Worm (Caenorhabditis elegans): ENCODE data around the gene atg-16.1.

The atg-16.1 gene

DNA sequence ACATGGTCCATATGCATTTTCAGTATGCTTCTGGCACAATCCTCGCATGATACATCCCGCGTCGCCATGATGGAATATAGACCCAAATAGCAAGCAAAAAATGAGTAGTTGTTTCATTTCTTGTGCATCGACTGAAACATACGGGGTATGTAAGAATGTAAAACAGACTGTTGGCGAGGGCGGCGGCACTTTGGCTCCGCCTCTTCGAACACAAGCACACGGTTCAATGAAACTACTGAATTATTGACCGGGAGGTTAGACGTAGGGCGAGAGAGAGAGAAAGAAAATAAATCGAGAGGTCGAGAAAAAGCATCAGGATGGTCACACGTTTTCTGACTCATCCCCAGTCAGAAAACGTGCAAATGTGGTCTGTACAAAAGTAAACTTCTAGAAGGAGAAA is 17.7 kb upstream of the atg-16.1 start (continued):
- no peak for TF ChIP-seq mes-2 (tag; optimal IDR thresholded peaks at IDR 0.05; ENCODE audit: poor library complexity, severe bottlenecking)
- no peak for TF ChIP-seq daf-16 (GFP tag; optimal IDR thresholded peaks at IDR 0.05)
- TF ChIP-seq daf-16 (tag; optimal IDR thresholded peaks at IDR 0.05): no peak
- no peak for TF ChIP-seq pqm-1 (tag; optimal IDR thresholded peaks at IDR 0.05)
- no peak for TF ChIP-seq nhr-237 (tag; optimal IDR thresholded peaks at IDR 0.05)
- peak; percentile 90 for TF ChIP-seq aha-1 (tag)

DNA sequence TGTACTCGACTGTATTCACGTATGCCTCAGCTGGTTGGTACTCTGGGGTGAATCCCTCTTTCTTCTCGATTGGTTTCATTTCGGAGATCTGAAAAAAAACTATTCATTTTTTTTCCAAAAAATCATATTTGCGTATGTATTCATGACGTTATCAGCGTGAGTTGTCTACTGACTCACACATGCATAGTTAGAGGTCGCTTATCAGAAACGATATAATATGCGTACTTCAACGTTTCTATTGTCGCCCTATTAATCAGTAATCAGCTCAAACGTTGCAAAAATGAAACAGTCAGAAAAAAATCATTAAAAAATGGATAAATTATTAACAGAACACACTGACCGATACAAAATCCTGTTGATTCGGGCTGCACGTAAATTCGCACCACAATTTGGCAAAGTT is 16.2 kb upstream of the atg-16.1 start:
- peak; percentile 60 for TF ChIP-seq dmd-6 (GFP tag; IDR thresholded peaks at IDR 0.05)
- peak; percentile 33 for TF ChIP-seq hlh-11 (tag; optimal IDR thresholded peaks at IDR 0.05)
- TF ChIP-seq fos-1 (tag; optimal IDR thresholded peaks at IDR 0.05): no peak
- peak; percentile 41 for TF ChIP-seq nhr-28 (tag; optimal IDR thresholded peaks at IDR 0.05)
- peak; percentile 45 for TF ChIP-seq dve-1 (tag; optimal IDR thresholded peaks at IDR 0.05; ENCODE audit: insufficient read depth)
- TF ChIP-seq nhr-10 (tag; optimal IDR thresholded peaks at IDR 0.05): no peak
- TF ChIP-seq nhr-6 (tag; optimal IDR thresholded peaks at IDR 0.05): no peak
- no peak for TF ChIP-seq mdt-29 (GFP tag; IDR thresholded peaks at IDR 0.05)
- TF ChIP-seq nhr-77 (tag; optimal IDR thresholded peaks at IDR 0.05): peak; percentile 22
- TF ChIP-seq pqm-1 (tag; optimal IDR thresholded peaks at IDR 0.05): peak; percentile 83
- TF ChIP-seq daf-16 (GFP tag; optimal IDR thresholded peaks at IDR 0.05): no peak
- peak; percentile 38 for TF ChIP-seq daf-16 (tag; optimal IDR thresholded peaks at IDR 0.05)
- no peak for TF ChIP-seq F37D6.2 (tag; optimal IDR thresholded peaks at IDR 0.05)
- peak; percentile 30 for TF ChIP-seq mxl-3 (GFP tag; optimal IDR thresholded peaks at IDR 0.05)

DNA sequence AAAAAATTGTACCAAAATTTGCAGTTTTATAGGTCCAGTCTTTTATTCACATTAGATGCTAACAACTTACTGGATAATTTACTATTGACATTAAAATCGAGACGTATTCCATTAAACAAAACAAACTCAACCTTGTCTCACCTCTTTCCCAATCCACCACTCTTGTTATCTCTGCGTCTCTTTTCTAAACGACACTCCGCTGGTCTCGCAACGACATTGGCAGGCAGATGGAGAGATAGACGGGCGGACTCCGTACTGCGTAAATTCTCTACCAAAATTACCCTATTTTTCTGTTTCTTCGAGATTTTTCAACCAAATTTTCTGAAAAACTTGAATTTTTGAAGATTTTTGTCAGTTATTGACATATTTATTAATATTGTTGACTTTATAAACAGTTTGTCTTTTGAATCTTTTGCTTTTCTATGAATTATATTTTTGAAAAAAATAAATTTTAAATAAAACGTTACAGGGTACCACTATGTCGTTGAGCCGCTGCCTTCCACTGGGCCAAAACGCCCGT is 7.1 kb upstream of the atg-16.1 start, which contains the start of gene asb-2:
Gene asb-2 (plus strand): TSS at position 470 of the 520 bp plus-strand sequence.
- TF ChIP-seq dmd-8 (GFP tag; IDR thresholded peaks at IDR 0.05): no peak
- TF ChIP-seq dmd-6 (GFP tag; IDR thresholded peaks at IDR 0.05): peak; percentile 72; the same call in 1 of the 2 replicates
- no peak for TF ChIP-seq ZK546.5 (tag; optimal IDR thresholded peaks at IDR 0.05)
- no peak for TF ChIP-seq skn-1 (tag; optimal IDR thresholded peaks at IDR 0.05)
- TF ChIP-seq mdt-29 (GFP tag; IDR thresholded peaks at IDR 0.05): no peak
- TF ChIP-seq dmd-9 (GFP tag; IDR thresholded peaks at IDR 0.05): no peak
- TF ChIP-seq nhr-237 (tag; optimal IDR thresholded peaks at IDR 0.05): no peak
- no peak for TF ChIP-seq lin-39 (tag; optimal IDR thresholded peaks at IDR 0.05)
- TF ChIP-seq T20F7.1 (GFP tag; optimal IDR thresholded peaks at IDR 0.05): peak; percentile 99
- no peak for TF ChIP-seq Y75B8A.6 (GFP tag; IDR thresholded peaks at IDR 0.05)
- TF ChIP-seq lsy-2 (tag; optimal IDR thresholded peaks at IDR 0.05): peak in 1 of 2 experiments; percentile 90
- no peak; the same call in 1 of the 2 replicates for TF ChIP-seq T26A8.4 (GFP tag; IDR thresholded peaks at IDR 0.05)
- TF ChIP-seq set-16 (GFP tag; IDR thresholded peaks at IDR 0.05): no peak
- peak; percentile 76 for TF ChIP-seq dpl-1 (GFP tag; optimal IDR thresholded peaks at IDR 0.05)
- TF ChIP-seq daf-16 (GFP tag; optimal IDR thresholded peaks at IDR 0.05): peak in 1 of 2 experiments; percentile 13
- TF ChIP-seq daf-16 (tag; optimal IDR thresholded peaks at IDR 0.05): peak; percentile 54
- TF ChIP-seq hlh-30 (tag; optimal IDR thresholded peaks at IDR 0.05; ENCODE audit: insufficient read depth): peak; percentile 86
- TF ChIP-seq pha-4 (GFP tag; IDR thresholded peaks at IDR 0.05): no peak
- TF ChIP-seq pha-4 (tag; optimal IDR thresholded peaks at IDR 0.05): peak; percentile 96
- TF ChIP-seq nhr-76 (tag; optimal IDR thresholded peaks at IDR 0.05): no peak
- peak; percentile 4 for TF ChIP-seq duxl-1 (tag; optimal IDR thresholded peaks at IDR 0.05; ENCODE audit: poor library complexity)
- TF ChIP-seq aha-1 (tag): peak; percentile 92
- TF ChIP-seq nhr-111 (GFP tag; optimal IDR thresholded peaks at IDR 0.05): no peak
- no peak for TF ChIP-seq ztf-11 (tag; optimal IDR thresholded peaks at IDR 0.05)
- TF ChIP-seq F26F4.8 (GFP tag; conservative IDR thresholded peaks at IDR 0.05): no peak
- no peak for TF ChIP-seq vab-7 (GFP tag; IDR thresholded peaks at IDR 0.05)
- TF ChIP-seq daf-8 (GFP tag; IDR thresholded peaks at IDR 0.05): no peak
- TF ChIP-seq php-3 (GFP tag; IDR thresholded peaks at IDR 0.05): no peak
- TF ChIP-seq aly-2 (tag; optimal IDR thresholded peaks at IDR 0.05): no peak
- peak; percentile 66 for TF ChIP-seq pqm-1 (tag; optimal IDR thresholded peaks at IDR 0.05)
- no peak for TF ChIP-seq F10B5.3 (tag; optimal IDR thresholded peaks at IDR 0.05)
- TF ChIP-seq ceh-32 (tag; optimal IDR thresholded peaks at IDR 0.05; ENCODE audit: poor library complexity): no peak
- TF ChIP-seq lin-38 (GFP tag; IDR thresholded peaks at IDR 0.05): peak; percentile 76
- TF ChIP-seq mes-2 (tag; optimal IDR thresholded peaks at IDR 0.05; ENCODE audit: poor library complexity, severe bottlenecking): peak; percentile 88
- peak; percentile 96 for TF ChIP-seq nhr-6 (tag; optimal IDR thresholded peaks at IDR 0.05)
- no peak for TF ChIP-seq snpc-4 (tag; optimal IDR thresholded peaks at IDR 0.05)
- TF ChIP-seq Y5F2A.4 (GFP tag; optimal IDR thresholded peaks at IDR 0.05): no peak
- no peak for TF ChIP-seq unc-62 (GFP tag; optimal IDR thresholded peaks at IDR 0.05 in 1 of 2)
- TF ChIP-seq unc-62 (tag; optimal IDR thresholded peaks at IDR 0.05): no peak
